Fruit fly (Drosophila melanogaster): ENCODE results near the gene CG14073.

CG14073 gene

dm6 chr3L:18846272-18846741, 25.8 kb upstream of the CG14073 start (continued):
- TF ChIP-seq ham (GFP tag; IDR thresholded peaks at IDR 0.05) (no peak), tgo (GFP tag; IDR thresholded peaks at IDR 0.05) (no peak), gt (GFP tag; IDR thresholded peaks at IDR 0.05) (no peak), CG11093 (GFP tag; IDR thresholded peaks at IDR 0.05) (no peak), hb (GFP tag; IDR thresholded peaks at IDR 0.05; ENCODE audit: partially characterized antibody) (no peak), Meics (GFP tag; optimal IDR thresholded peaks at IDR 0.05) (peak; percentile 27), CG3281 (GFP tag; optimal IDR thresholded peaks at IDR 0.05) (no peak), Dip3 (GFP tag; optimal IDR thresholded peaks at IDR 0.05) (no peak), CG16779 (GFP tag; IDR thresholded peaks at IDR 0.05) (no peak), Xbp1 (GFP tag; optimal IDR thresholded peaks at IDR 0.05) (no peak), CG3065 (GFP tag; optimal IDR thresholded peaks at IDR 0.05) (no peak), BtbVII (GFP tag; optimal IDR thresholded peaks at IDR 0.05) (peak; percentile 28), NFAT (GFP tag; IDR thresholded peaks at IDR 0.05) (no peak), gsb (GFP tag; IDR thresholded peaks at IDR 0.05) (no peak), fu2 (GFP tag; optimal IDR thresholded peaks at IDR 0.05) (no peak), stwl (tag; optimal IDR thresholded peaks at IDR 0.05) (no peak), tin (GFP tag; optimal IDR thresholded peaks at IDR 0.05) (no peak), dpn (GFP tag; optimal IDR thresholded peaks at IDR 0.05) (no peak), CG2202 (tag; optimal IDR thresholded peaks at IDR 0.05) (no peak), Bdp1 (GFP tag; optimal IDR thresholded peaks at IDR 0.05) (no peak), CG16863 (GFP tag; optimal IDR thresholded peaks at IDR 0.05) (no peak), gem (tag; optimal IDR thresholded peaks at IDR 0.05) (peak; percentile 2), CG12391 (tag; optimal IDR thresholded peaks at IDR 0.05) (no peak), CG12236 (GFP tag; optimal IDR thresholded peaks at IDR 0.05) (no peak), ap (GFP tag; IDR thresholded peaks at IDR 0.05) (no peak), BEAF-32 (GFP tag; optimal IDR thresholded peaks at IDR 0.05) (no peak), Elba2 (GFP tag; optimal IDR thresholded peaks at IDR 0.05) (no peak), Pdp1 (GFP tag; optimal IDR thresholded peaks at IDR 0.05) (no peak), CG6175 (GFP tag; IDR thresholded peaks at IDR 0.05) (no peak), Dbx (GFP tag; IDR thresholded peaks at IDR 0.05) (no peak), aop (GFP tag; IDR thresholded peaks at IDR 0.05) (no peak), CG4282 (GFP tag; optimal IDR thresholded peaks at IDR 0.05) (no peak), Asciz (GFP tag; optimal IDR thresholded peaks at IDR 0.05) (peak; percentile 3), CG6791 (GFP tag; IDR thresholded peaks at IDR 0.05; ENCODE audit: partially characterized antibody) (0 out of 3 replicates have a peak, but pooled peaks have one; percentile 23), Antp (GFP tag; optimal IDR thresholded peaks at IDR 0.05) (no peak), CG6654 (GFP tag; optimal IDR thresholded peaks at IDR 0.05) (no peak), NC2α (GFP tag; optimal IDR thresholded peaks at IDR 0.05) (no peak), CG13424 (tag; optimal IDR thresholded peaks at IDR 0.05) (no peak), Rfx (GFP tag; IDR thresholded peaks at IDR 0.05) (no peak), CG34376 (GFP tag; optimal IDR thresholded peaks at IDR 0.05) (peak; percentile 10), CG2199 (GFP tag; IDR thresholded peaks at IDR 0.05) (no peak; the same call in 1 of the 3 replicates), usp (GFP tag; optimal IDR thresholded peaks at IDR 0.05) (no peak), CG16815 (GFP tag; optimal IDR thresholded peaks at IDR 0.05) (no peak), Bteb2 (GFP tag; optimal IDR thresholded peaks at IDR 0.05) (no peak), Trl (optimal IDR thresholded peaks at IDR 0.05) (peak; percentile 78 to 96), Trl (GFP tag; optimal IDR thresholded peaks at IDR 0.05) (no peak), cato (GFP tag; optimal IDR thresholded peaks at IDR 0.05; ENCODE audit: borderline replicate concordance) (no peak), danr (GFP tag; IDR thresholded peaks at IDR 0.05) (no peak), emc (GFP tag; optimal IDR thresholded peaks at IDR 0.05) (no peak), hth (optimal IDR thresholded peaks at IDR 0.05) (no peak), CG13894 (tag; optimal IDR thresholded peaks at IDR 0.05) (peak; percentile 42), CG2678 (tag; optimal IDR thresholded peaks at IDR 0.05) (peak; percentile 29), CG33557 (GFP tag; optimal IDR thresholded peaks at IDR 0.05) (no peak)

All from whole organism, embryonic.